Fruit fly (Drosophila melanogaster): Measurements from ENCODE around the gene CTCF.

CTCF gene

dm6 chr3L:7359827-7360323 lies 3.4 kb upstream of the CTCF start, which contains the start of gene pst (continued):
- 0 out of 3 replicates have a peak, but pooled peaks have one; percentile 44 for TF ChIP-seq H15 (GFP tag; IDR thresholded peaks at IDR 0.05)
- TF ChIP-seq Awh (GFP tag; IDR thresholded peaks at IDR 0.05): 0 out of 2 replicates have a peak, but pooled peaks have one; percentile 8
- TF ChIP-seq CG10274 (GFP tag; optimal IDR thresholded peaks at IDR 0.05): peak; percentile 37
- TF ChIP-seq tna (GFP tag; IDR thresholded peaks at IDR 0.05; ENCODE audit: partially characterized antibody): peak; percentile 25
- TF ChIP-seq sens-2 (GFP tag; IDR thresholded peaks at IDR 0.05): peak; percentile 6; the same call in 1 of the 2 replicates
- TF ChIP-seq CG12744 (GFP tag; optimal IDR thresholded peaks at IDR 0.05): peak; percentile 2
- TF ChIP-seq CG16815 (GFP tag; optimal IDR thresholded peaks at IDR 0.05): no peak
- 0 out of 2 replicates have a peak, but pooled peaks have one; percentile 25 for TF ChIP-seq H2.0 (GFP tag; IDR thresholded peaks at IDR 0.05)
- TF ChIP-seq gsb (GFP tag; IDR thresholded peaks at IDR 0.05): no peak

- peak; percentile 36 for TF ChIP-seq Med (GFP tag)
- peak; percentile 34 for TF ChIP-seq exex (tag; optimal IDR thresholded peaks at IDR 0.05)
- peak; percentile 6 for TF ChIP-seq caup (GFP tag; optimal IDR thresholded peaks at IDR 0.05; ENCODE audit: severe bottlenecking)
- TF ChIP-seq sob (GFP tag; IDR thresholded peaks at IDR 0.05): 0 out of 2 replicates have a peak, but pooled peaks have one; percentile 15
- TF ChIP-seq CG15514 (GFP tag; optimal IDR thresholded peaks at IDR 0.05): peak; percentile 19
- peak; percentile 0 for TF ChIP-seq CG13894 (tag; optimal IDR thresholded peaks at IDR 0.05)
- TF ChIP-seq crol (GFP tag; IDR thresholded peaks at IDR 0.05): peak; percentile 82
- TF ChIP-seq cwo (GFP tag; optimal IDR thresholded peaks at IDR 0.05): peak; percentile 21
- peak; percentile 32 for TF ChIP-seq CG12071 (GFP tag; optimal IDR thresholded peaks at IDR 0.05)
- TF ChIP-seq HHEX (GFP tag; optimal IDR thresholded peaks at IDR 0.05): peak; percentile 10
- TF ChIP-seq Hr78 (GFP tag; optimal IDR thresholded peaks at IDR 0.05): peak in 1 of 2 experiments; percentile 70
- TF ChIP-seq CG12769 (tag; optimal IDR thresholded peaks at IDR 0.05): peak; percentile 27
- peak; percentile 56 for TF ChIP-seq org-1 (GFP tag; optimal IDR thresholded peaks at IDR 0.05)
- TF ChIP-seq CG2116 (GFP tag; optimal IDR thresholded peaks at IDR 0.05): no peak
- TF ChIP-seq CG9727 (GFP tag; optimal IDR thresholded peaks at IDR 0.05): peak; percentile 9
- TF ChIP-seq CG2678 (tag; optimal IDR thresholded peaks at IDR 0.05): peak; percentile 22
- no peak for TF ChIP-seq CG10654 (GFP tag; optimal IDR thresholded peaks at IDR 0.05)
- TF ChIP-seq sug (tag; optimal IDR thresholded peaks at IDR 0.05): peak; percentile 13
- no peak for TF ChIP-seq CG2129 (GFP tag; IDR thresholded peaks at IDR 0.05; ENCODE audit: partially characterized antibody)
- no peak for TF ChIP-seq NC2β (GFP tag; optimal IDR thresholded peaks at IDR 0.05)
- no peak for TF ChIP-seq btn (GFP tag; optimal IDR thresholded peaks at IDR 0.05)
- TF ChIP-seq Gug (GFP tag; IDR thresholded peaks at IDR 0.05): no peak
- no peak for TF ChIP-seq CG7839 (tag; optimal IDR thresholded peaks at IDR 0.05)
- TF ChIP-seq Sin3A (optimal IDR thresholded peaks at IDR 0.05): no peak
- TF ChIP-seq Asciz (GFP tag; optimal IDR thresholded peaks at IDR 0.05): peak; percentile 4
- TF ChIP-seq CG3065 (GFP tag; optimal IDR thresholded peaks at IDR 0.05): no peak
- TF ChIP-seq mirr (GFP tag; optimal IDR thresholded peaks at IDR 0.05): peak; percentile 16
- peak; percentile 18 for TF ChIP-seq CG1233 (GFP tag; optimal IDR thresholded peaks at IDR 0.05)
- TF ChIP-seq CG18599 (GFP tag; optimal IDR thresholded peaks at IDR 0.05): peak; percentile 38
- no peak for TF ChIP-seq CG3407 (GFP tag; optimal IDR thresholded peaks at IDR 0.05)
- TF ChIP-seq BtbVII (GFP tag; optimal IDR thresholded peaks at IDR 0.05): peak; percentile 24
- TF ChIP-seq twi (tag; optimal IDR thresholded peaks at IDR 0.05): peak; percentile 21
- peak; percentile 12 for TF ChIP-seq sens (GFP tag)
- TF ChIP-seq insv (GFP tag; optimal IDR thresholded peaks at IDR 0.05): no peak
- peak; percentile 40 for TF ChIP-seq CG10543 (GFP tag; optimal IDR thresholded peaks at IDR 0.05)
- peak; percentile 15 for TF ChIP-seq CG34376 (GFP tag; optimal IDR thresholded peaks at IDR 0.05)
- no peak for TF ChIP-seq CG8290 (GFP tag; optimal IDR thresholded peaks at IDR 0.05)
- peak in 1 of 2 experiments; percentile 32 for TF ChIP-seq CG8290 (tag; optimal IDR thresholded peaks at IDR 0.05)
- TF ChIP-seq lab (GFP tag; optimal IDR thresholded peaks at IDR 0.05): peak; percentile 57
- no peak for TF ChIP-seq cg (GFP tag; optimal IDR thresholded peaks at IDR 0.05)
These were observed 7.2 kb downstream of the CTCF start for dm6 chr3L:7349311-7349710.
